Fruit fly (Drosophila melanogaster) whole organism, embryonic: Measurements from ENCODE around the gene Gr93d.

ENCODE experiments used
- BEAF-32 ChIP-seq: fragments of 200-800 bp; sonication (Bioruptor generic); optimal IDR thresholded peaks from 3 replicates; lab custom pipeline; 2017; ENCODE audit warnings: missing biosample characterization, missing genetic modification characterization, mild to moderate bottlenecking, moderate library complexity, missing genetic modification reagents
- BtbVII ChIP-seq: fragments of 200-800 bp; sonication (Bioruptor generic); optimal IDR thresholded peaks from 3 replicates; lab custom pipeline; 2017; ENCODE audit warnings: missing biosample characterization, mild to moderate bottlenecking, missing genetic modification characterization
- CG10321 ChIP-seq: fragments of 200-800 bp; sonication (Bioruptor generic); IDR thresholded peaks from 2 replicates; pipeline ENCODE4 v1.3.6; 2022; ENCODE audit warnings: missing biosample characterization, missing genetic modification characterization
- CG11560 ChIP-seq: fragments of 200-800 bp; sonication (Bioruptor generic); IDR thresholded peaks from 3 replicates; pipeline ENCODE4 v1.3.6; 2022; ENCODE audit warnings: missing biosample characterization, missing genetic modification characterization
- CG11695 ChIP-seq: fragments of 200-800 bp; sonication (Bioruptor generic); IDR thresholded peaks from 3 replicates; pipeline ENCODE4 v1.3.6; 2022; ENCODE audit warnings: missing biosample characterization, missing genetic modification characterization
- CG12071 ChIP-seq: fragments of 200-800 bp; sonication (Bioruptor generic); optimal IDR thresholded peaks from 3 replicates; lab custom pipeline; 2018; ENCODE audit warnings: missing biosample characterization, mild to moderate bottlenecking, missing genetic modification characterization
- CG12155 ChIP-seq: fragments of 200-800 bp; sonication (Bioruptor generic); optimal IDR thresholded peaks from 3 replicates; lab custom pipeline; 2016; ENCODE audit warnings: missing biosample characterization, missing genetic modification characterization
- CG13296 ChIP-seq: fragments of 200-800 bp; sonication (Bioruptor generic); optimal IDR thresholded peaks from 3 replicates; lab custom pipeline; 2018; ENCODE audit warnings: missing biosample characterization, mild to moderate bottlenecking, missing genetic modification characterization
- CG14965 ChIP-seq: fragments of 200-800 bp; sonication (Bioruptor generic); optimal IDR thresholded peaks from 2 replicates; lab custom pipeline; 2016; ENCODE audit warnings: missing biosample characterization, missing genetic modification characterization, borderline replicate concordance
- CG17359 ChIP-seq: fragments of 200-800 bp; sonication (Bioruptor generic); optimal IDR thresholded peaks from 3 replicates; lab custom pipeline; 2018; ENCODE audit warnings: missing biosample characterization, mild to moderate bottlenecking, missing genetic modification characterization, moderate library complexity
- CG18011 ChIP-seq: fragments of 200-800 bp; sonication (Bioruptor generic); optimal IDR thresholded peaks from 2 replicates; lab custom pipeline; 2017; ENCODE audit warnings: missing biosample characterization, missing genetic modification characterization, mild to moderate bottlenecking, moderate library complexity, missing genotype
- CG18764 ChIP-seq: fragments of 200-800 bp; sonication (Bioruptor generic); optimal IDR thresholded peaks from 3 replicates; lab custom pipeline; 2016; ENCODE audit warnings: missing biosample characterization, missing genetic modification characterization
- CG2120 ChIP-seq: fragments of 200-800 bp; sonication (Bioruptor generic); optimal IDR thresholded peaks from 3 replicates; lab custom pipeline; 2016; ENCODE audit warnings: missing biosample characterization, missing genetic modification characterization
- CG2202 ChIP-seq: fragments of 200-800 bp; sonication (Bioruptor generic); optimal IDR thresholded peaks from 2 replicates; lab custom pipeline; 2018; ENCODE audit warnings: missing biosample characterization, mild to moderate bottlenecking, missing genetic modification characterization
- CG4730 ChIP-seq: fragments of 200-800 bp; sonication (Bioruptor generic); IDR thresholded peaks from 2 replicates; pipeline ENCODE4 v1.3.6; 2022; ENCODE audit warnings: missing biosample characterization, missing genetic modification characterization
- CG5180 ChIP-seq: fragments of 200-800 bp; sonication (Bioruptor generic); optimal IDR thresholded peaks from 3 replicates; lab custom pipeline; 2017; ENCODE audit warnings: missing biosample characterization, missing genetic modification characterization, mild to moderate bottlenecking, moderate library complexity, missing genetic modification reagents
- CG5953 ChIP-seq: fragments of 200-800 bp; sonication (Bioruptor generic); IDR thresholded peaks from 2 replicates; pipeline ENCODE4 v1.3.6; 2022; ENCODE audit warnings: missing biosample characterization, missing genetic modification characterization
- CG7556 ChIP-seq: fragments of 200-800 bp; sonication (Bioruptor generic); optimal IDR thresholded peaks from 2 replicates; lab custom pipeline; 2017; ENCODE audit warnings: missing biosample characterization, mild to moderate bottlenecking, missing genetic modification characterization
- CG7928 ChIP-seq: fragments of 200-800 bp; sonication (Bioruptor generic); optimal IDR thresholded peaks from 2 replicates; lab custom pipeline; 2017; ENCODE audit warnings: missing biosample characterization, mild to moderate bottlenecking, missing genetic modification characterization
- CG8478 ChIP-seq: fragments of >200 bp; optimal IDR thresholded peaks from 2 replicates; lab custom pipeline; 2018
- CoRest ChIP-seq: fragments of 200-800 bp; sonication (Bioruptor generic); optimal IDR thresholded peaks from 3 replicates; lab custom pipeline; 2018; ENCODE audit warnings: missing biosample characterization, mild to moderate bottlenecking, missing genetic modification characterization, moderate library complexity
- Doc2 ChIP-seq: fragments of 200-800 bp; sonication (Bioruptor generic); IDR thresholded peaks from 2 replicates; pipeline ENCODE4 v1.3.6; 2022; ENCODE audit warnings: missing biosample characterization, missing genetic modification characterization
- Dp ChIP-seq: fragments of 200-800 bp; sonication (Bioruptor generic); optimal IDR thresholded peaks from 2 replicates; lab custom pipeline; 2018; ENCODE audit warnings: missing biosample characterization, mild to moderate bottlenecking, missing genetic modification characterization, moderate library complexity
- Drgx ChIP-seq: fragments of 200-800 bp; sonication (Bioruptor generic); IDR thresholded peaks from 2 replicates; pipeline ENCODE4 v1.3.6; 2022; ENCODE audit warnings: missing biosample characterization, missing genetic modification characterization
- Fer2 ChIP-seq: fragments of 200-800 bp; sonication (Bioruptor generic); optimal IDR thresholded peaks from 2 replicates; lab custom pipeline; 2018; ENCODE audit warnings: missing biosample characterization, mild to moderate bottlenecking, missing genetic modification characterization, moderate library complexity
- Fer3 ChIP-seq: fragments of 200-800 bp; sonication (Bioruptor generic); optimal IDR thresholded peaks from 2 replicates; lab custom pipeline; 2018; ENCODE audit warnings: missing biosample characterization, mild to moderate bottlenecking, missing genetic modification characterization, moderate library complexity
- Med ChIP-seq: fragments of 200-800 bp; sonication (Bioruptor generic); peaks from one replicate; lab custom pipeline; 2016; ENCODE audit warnings: missing biosample characterization, missing genetic modification characterization, mild to moderate bottlenecking, inconsistent platforms, moderate library complexity
- NC2α ChIP-seq: fragments of 200-800 bp; sonication (Bioruptor generic); optimal IDR thresholded peaks from 2 replicates; lab custom pipeline; 2016; ENCODE audit warnings: missing biosample characterization, missing genetic modification characterization
- Neu2 ChIP-seq: fragments of 200-800 bp; sonication (Bioruptor generic); optimal IDR thresholded peaks from 3 replicates; lab custom pipeline; 2016; ENCODE audit warnings: missing biosample characterization, missing genetic modification characterization, borderline replicate concordance
- Poxn ChIP-seq: fragments of 200-800 bp; sonication (Bioruptor generic); IDR thresholded peaks from 2 replicates; pipeline ENCODE4 v1.3.6; 2022; ENCODE audit warnings: missing biosample characterization, missing genetic modification characterization
- aop ChIP-seq: fragments of 200-800 bp; sonication (Bioruptor generic); IDR thresholded peaks from 2 replicates; pipeline ENCODE4 v1.3.6; 2022; ENCODE audit warnings: missing biosample characterization, missing genetic modification characterization
- cg ChIP-seq: fragments of 200-800 bp; sonication (Bioruptor generic); optimal IDR thresholded peaks from 3 replicates; lab custom pipeline; 2019; ENCODE audit warnings: missing biosample characterization, mild to moderate bottlenecking, missing genetic modification characterization, moderate library complexity
- chn ChIP-seq: fragments of 200-800 bp; sonication (Bioruptor generic); optimal IDR thresholded peaks from 2 replicates; lab custom pipeline; 2016; ENCODE audit warnings: missing biosample characterization, missing genetic modification characterization
- corto ChIP-seq: fragments of 200-800 bp; sonication (Bioruptor generic); optimal IDR thresholded peaks from 2 replicates; lab custom pipeline; 2016; ENCODE audit warnings: missing biosample characterization, mild to moderate bottlenecking, missing genetic modification characterization, moderate library complexity
- crc ChIP-seq: fragments of 200-800 bp; sonication (Bioruptor generic); optimal IDR thresholded peaks from 2 replicates; lab custom pipeline; 2016; ENCODE audit warnings: missing biosample characterization, missing genetic modification characterization
- dati ChIP-seq: fragments of 200-800 bp; sonication (Bioruptor generic); IDR thresholded peaks from 2 replicates; pipeline ENCODE4 v1.3.6; 2022; ENCODE audit warnings: missing biosample characterization, missing genetic modification characterization
- dm ChIP-seq: fragments of 200-800 bp; sonication (Bioruptor generic); optimal IDR thresholded peaks from 3 replicates; lab custom pipeline; 2016; ENCODE audit warnings: missing biosample characterization, missing genetic modification characterization
- ems ChIP-seq: fragments of 200-800 bp; sonication (Bioruptor generic); optimal IDR thresholded peaks from 3 replicates; lab custom pipeline; 2016; ENCODE audit warnings: missing biosample characterization, missing genetic modification characterization
- exex ChIP-seq: fragments of 200-800 bp; sonication (Bioruptor generic); optimal IDR thresholded peaks from 4 replicates; lab custom pipeline; 2018; ENCODE audit warnings: missing biosample characterization, mild to moderate bottlenecking, missing genetic modification characterization, moderate library complexity
- eyg ChIP-seq: fragments of 200-800 bp; sonication (Bioruptor generic); optimal IDR thresholded peaks from 3 replicates; lab custom pipeline; 2016; ENCODE audit warnings: missing biosample characterization, missing genetic modification characterization
- fd96Cb ChIP-seq: fragments of 200-800 bp; sonication (Bioruptor generic); optimal IDR thresholded peaks from 2 replicates; lab custom pipeline; 2018; ENCODE audit warnings: missing biosample characterization, mild to moderate bottlenecking, missing genetic modification characterization, moderate library complexity
- gce ChIP-seq: fragments of 200-800 bp; sonication (Bioruptor generic); IDR thresholded peaks from 3 replicates; pipeline ENCODE4 v1.3.6; 2022; ENCODE audit warnings: missing biosample characterization, missing genetic modification characterization
- her ChIP-seq: fragments of 200-800 bp; sonication (Bioruptor generic); optimal IDR thresholded peaks from 2 replicates; lab custom pipeline; 2016; ENCODE audit warnings: missing biosample characterization, missing genetic modification characterization
- jumu ChIP-seq: fragments of 200-800 bp; sonication (Bioruptor generic); optimal IDR thresholded peaks from 3 replicates; lab custom pipeline; 2016; ENCODE audit warnings: missing biosample characterization, missing genetic modification characterization
- pfk ChIP-seq: fragments of 200-800 bp; sonication (Bioruptor generic); optimal IDR thresholded peaks from 2 replicates; lab custom pipeline; 2018; ENCODE audit warnings: missing biosample characterization, mild to moderate bottlenecking, missing genetic modification characterization, moderate library complexity
- so ChIP-seq: fragments of 200-800 bp; sonication (Bioruptor generic); IDR thresholded peaks from 3 replicates; pipeline ENCODE4 v1.3.6; 2022; ENCODE audit warnings: missing biosample characterization, missing genetic modification characterization
- toy ChIP-seq: fragments of 200-800 bp; sonication (Bioruptor generic); IDR thresholded peaks from 2 replicates; pipeline ENCODE4 v1.3.6; 2022; ENCODE audit warnings: missing biosample characterization, missing genetic modification characterization
- unpg ChIP-seq: fragments of 200-800 bp; sonication (Bioruptor generic); optimal IDR thresholded peaks from 3 replicates; lab custom pipeline; 2018; ENCODE audit warnings: missing biosample characterization, mild to moderate bottlenecking, missing genetic modification characterization, moderate library complexity
- z ChIP-seq: fragments of 200-800 bp; sonication (Bioruptor generic); IDR thresholded peaks from 3 replicates; pipeline ENCODE4 v1.3.6; 2022; ENCODE audit warnings: missing biosample characterization, missing genetic modification characterization
- zen2 ChIP-seq: fragments of 200-800 bp; sonication (Bioruptor generic); IDR thresholded peaks from 3 replicates; pipeline ENCODE4 v1.3.6; 2022; ENCODE audit warnings: missing biosample characterization, missing genetic modification characterization; ENCODE audit not compliant: partially characterized antibody

The Gr93d gene

dm6 chr3R:21837069-21837977 lies 9.1 kb downstream of the Gr93d start (continued):
- TF ChIP-seq toy (GFP tag; lab: Robert Waterston, UW) (no peak), aop (GFP tag; lab: Robert Waterston, UW) (no peak), cg (GFP tag; lab: Kevin White, UChicago) (no peak), crc (GFP tag; lab: Kevin White, UChicago) (no peak), Neu2 (no peak), CG8478 (lab: Kevin White, UChicago) (no peak), Med (GFP tag; lab: Kevin White, UChicago) (peak; percentile 32), CG5953 (GFP tag; lab: Robert Waterston, UW) (no peak), CG11695 (GFP tag; lab: Robert Waterston, UW) (peak; percentile 77), CG2120 (GFP tag; lab: Kevin White, UChicago) (no peak), CG17359 (tag; lab: Kevin White, UChicago) (peak; percentile 81), eyg (GFP tag; lab: Kevin White, UChicago) (no peak), Doc2 (no peak), chn (GFP tag; lab: Kevin White, UChicago) (no peak), jumu (GFP tag; lab: Kevin White, UChicago) (no peak), unpg (peak; percentile 45), ems (GFP tag; lab: Kevin White, UChicago) (peak; percentile 1), Dp (GFP tag; lab: Kevin White, UChicago) (no peak), CG10321 (GFP tag; lab: Robert Waterston, UW) (no peak), CG2202 (tag; lab: Kevin White, UChicago) (no peak), CG4730 (GFP tag; lab: Robert Waterston, UW) (no peak), CoRest (tag; lab: Kevin White, UChicago) (no peak), CG18764 (GFP tag; lab: Kevin White, UChicago) (no peak), CG18011 (GFP tag; lab: Kevin White, UChicago) (no peak), CG13296 (GFP tag; lab: Kevin White, UChicago) (peak; percentile 23), z (0 out of 3 replicates have a peak, but pooled peaks have one; percentile 32), BtbVII (GFP tag; lab: Kevin White, UChicago) (peak; percentile 12), CG7556 (GFP tag; lab: Kevin White, UChicago) (peak; percentile 29), CG5180 (GFP tag; lab: Kevin White, UChicago) (peak; percentile 7), Drgx (GFP tag; lab: Robert Waterston, UW) (peak; percentile 34), zen2 (GFP tag; lab: Robert Waterston, UW) (no peak), pfk (GFP tag; lab: Kevin White, UChicago) (no peak), Fer2 (tag; lab: Kevin White, UChicago) (no peak), NC2α (GFP tag; lab: Kevin White, UChicago) (no peak), CG12071 (GFP tag; lab: Kevin White, UChicago) (no peak), so (no peak), dm (no peak), gce (no peak), CG11560 (tag; lab: Robert Waterston, UW) (no peak), CG7928 (GFP tag; lab: Kevin White, UChicago) (no peak), CG12155 (GFP tag; lab: Kevin White, UChicago) (no peak), her (GFP tag; lab: Kevin White, UChicago) (no peak), exex (tag; lab: Kevin White, UChicago) (no peak), fd96Cb (tag; lab: Kevin White, UChicago) (peak; percentile 67), corto (GFP tag; lab: Kevin White, UChicago) (no peak), dati (no peak), Fer3 (tag; lab: Kevin White, UChicago) (peak; percentile 10), CG14965 (no peak), BEAF-32 (GFP tag; lab: Kevin White, UChicago) (no peak), Poxn (GFP tag; lab: Robert Waterston, UW) (0 out of 2 replicates have a peak, but pooled peaks have one; percentile 5)
